Worm (Caenorhabditis elegans): ENCODE data around the gene ttbk-2.2.
A peak's percentile ranks its signal among the peaks of the same experiment; 100 is the strongest.

ttbk-2.2 gene

ce11 chrIV:5100145-5100544 lies 33.4 kb upstream of the ttbk-2.2 start:
- TF ChIP-seq ces-1 (GFP tag; optimal IDR thresholded peaks at IDR 0.05) (peak; percentile 48), nhr-2 (tag; optimal IDR thresholded peaks at IDR 0.05) (no peak), M03D4.4 (tag; optimal IDR thresholded peaks at IDR 0.05) (peak; percentile 6)

- TF ChIP-seq unc-62 (GFP tag; optimal IDR thresholded peaks at IDR 0.05), result no peak
- peak; percentile 37 for TF ChIP-seq sptf-1 (tag; optimal IDR thresholded peaks at IDR 0.05)
- peak; percentile 30 for TF ChIP-seq lin-32 (GFP tag; optimal IDR thresholded peaks at IDR 0.05)
- TF ChIP-seq ham-2 (GFP tag; optimal IDR thresholded peaks at IDR 0.05), result no peak
- no peak for TF ChIP-seq nhr-237 (tag; optimal IDR thresholded peaks at IDR 0.05)
- no peak for TF ChIP-seq hlh-1 (tag; optimal IDR thresholded peaks at IDR 0.05)
- peak; percentile 45 for TF ChIP-seq mls-2 (tag; optimal IDR thresholded peaks at IDR 0.05)
- no peak for TF ChIP-seq mep-1 (tag; optimal IDR thresholded peaks at IDR 0.05)
- TF ChIP-seq ces-1 (GFP tag; optimal IDR thresholded peaks at IDR 0.05), result no peak
- no peak for TF ChIP-seq nhr-12 (tag; optimal IDR thresholded peaks at IDR 0.05)
- no peak for TF ChIP-seq lsy-2 (tag; optimal IDR thresholded peaks at IDR 0.05)
- TF ChIP-seq ceh-43 (GFP tag; optimal IDR thresholded peaks at IDR 0.05), result peak; percentile 55
Measured at ce11 chrIV:5093462-5093861, 26.7 kb upstream of the ttbk-2.2 start.

DNA sequence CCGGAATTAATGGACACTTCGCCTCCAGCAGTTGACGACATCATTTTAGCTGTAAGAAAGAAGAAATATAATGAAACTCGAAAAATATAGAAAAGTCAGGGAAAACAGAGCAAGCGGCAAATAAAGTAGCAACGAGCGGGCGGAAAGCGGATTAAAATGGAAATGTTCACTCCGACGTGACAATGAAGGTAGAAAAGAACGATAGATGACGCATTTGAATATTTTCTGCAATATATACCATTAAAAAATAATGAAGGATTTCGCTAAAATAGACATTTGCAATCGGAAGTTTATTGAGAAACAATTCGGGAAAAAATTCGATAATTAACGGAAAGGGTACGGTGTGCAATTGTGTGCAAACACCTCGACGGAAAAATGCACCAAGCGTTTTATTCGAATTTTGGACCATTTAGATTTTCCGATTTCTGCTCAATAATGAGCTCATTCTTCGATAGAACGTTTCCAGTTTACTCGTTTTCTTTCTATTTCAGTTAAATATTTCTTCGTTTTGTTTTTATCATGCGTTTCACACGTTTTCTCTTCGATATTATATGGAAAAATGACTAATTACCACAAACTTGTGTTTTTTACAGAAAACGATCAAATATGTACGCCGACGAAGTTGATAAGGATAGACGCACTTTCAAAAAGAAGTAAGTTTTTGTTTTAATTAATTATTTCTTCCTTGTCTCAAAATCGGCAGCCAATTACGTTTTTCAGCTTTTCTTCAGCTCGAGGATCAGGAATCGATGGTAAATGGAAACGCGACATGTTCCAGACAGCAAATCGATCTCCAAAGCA lies 24.4 kb upstream of the ttbk-2.2 start, which contains the start of the genes snpn-1 and C02B10.4:
TSS of gene snpn-1 (minus strand) at position 51 of the 801 bp plus-strand sequence.
TSS of gene C02B10.4 (plus strand) at position 594 of the 801 bp plus-strand sequence.
- TF ChIP-seq ceh-83 (GFP tag; optimal IDR thresholded peaks at IDR 0.05) (no peak), lin-32 (GFP tag; optimal IDR thresholded peaks at IDR 0.05) (no peak), blmp-1 (tag; optimal IDR thresholded peaks at IDR 0.05) (no peak), ces-1 (GFP tag; optimal IDR thresholded peaks at IDR 0.05) (peak; percentile 92), pha-4 (tag; optimal IDR thresholded peaks at IDR 0.05) (peak; percentile 1), ztf-11 (tag; optimal IDR thresholded peaks at IDR 0.05) (peak; percentile 27), flh-1 (GFP tag; optimal IDR thresholded peaks at IDR 0.05) (no peak), nhr-28 (tag; optimal IDR thresholded peaks at IDR 0.05) (no peak), lsy-2 (tag; optimal IDR thresholded peaks at IDR 0.05) (peak; percentile 97), ceh-39 (tag; optimal IDR thresholded peaks at IDR 0.05) (peak; percentile 59), lin-13 (tag; optimal IDR thresholded peaks at IDR 0.05) (no peak), mls-2 (tag; optimal IDR thresholded peaks at IDR 0.05) (no peak), nhr-2 (tag; optimal IDR thresholded peaks at IDR 0.05) (no peak), ceh-43 (GFP tag; optimal IDR thresholded peaks at IDR 0.05) (peak; percentile 52)

- TF ChIP-seq ces-1 (GFP tag; optimal IDR thresholded peaks at IDR 0.05) (peak; percentile 12), lsy-2 (tag; optimal IDR thresholded peaks at IDR 0.05) (peak; percentile 76)
Measured at ce11 chrIV:5089795-5090528, 23.2 kb upstream of the ttbk-2.2 start.

DNA sequence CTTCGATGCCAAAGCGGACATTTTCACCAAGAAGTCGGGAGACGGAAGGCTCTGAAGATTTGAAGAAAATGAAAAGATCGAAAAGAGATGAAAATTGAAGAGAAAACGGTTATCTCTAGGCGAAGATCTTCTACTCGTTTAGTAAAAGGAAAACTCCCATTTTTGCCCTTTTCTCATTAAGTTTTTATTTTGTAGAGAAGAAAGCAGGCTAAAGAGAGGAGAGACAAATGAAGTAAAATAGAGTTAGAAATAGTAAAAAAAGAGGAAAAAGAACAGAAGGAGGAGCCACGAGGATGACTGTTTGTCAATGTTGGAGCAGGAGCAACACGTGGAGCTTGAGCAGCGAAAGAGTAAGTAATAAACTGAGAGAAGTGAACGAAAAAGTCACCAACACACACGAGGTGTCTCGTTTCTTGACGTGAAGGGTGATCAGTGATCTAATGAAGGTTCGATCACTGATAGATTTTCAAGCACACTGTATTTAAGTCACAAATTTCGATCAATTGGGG lies 22.1 kb upstream of the ttbk-2.2 start, which contains the start of gene ivd-1:
TSS of gene ivd-1 (minus strand) at position 51 of the 509 bp plus-strand sequence.
- TF ChIP-seq snpc-4 (tag; optimal IDR thresholded peaks at IDR 0.05) (no peak), nhr-12 (tag; optimal IDR thresholded peaks at IDR 0.05) (no peak), tbx-8 (GFP tag; optimal IDR thresholded peaks at IDR 0.05) (no peak), pha-4 (tag; optimal IDR thresholded peaks at IDR 0.05) (no peak)

DNA sequence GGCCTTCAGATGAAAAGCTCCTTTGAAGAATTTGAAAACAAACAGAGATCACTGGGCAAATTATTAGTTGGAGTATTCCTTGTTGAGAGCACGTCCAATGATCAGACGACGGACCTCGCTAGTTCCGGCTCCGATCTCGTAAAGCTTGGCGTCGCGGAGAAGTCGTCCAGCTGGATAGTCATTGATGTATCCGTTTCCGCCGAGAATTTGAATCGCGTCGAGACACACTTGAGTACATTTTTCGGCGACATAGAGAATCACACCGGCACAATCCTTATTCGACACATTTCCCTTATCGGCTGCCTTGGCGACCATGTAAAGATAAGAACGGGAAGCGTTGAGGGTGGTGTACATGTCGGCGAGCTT lies 20.2 kb upstream of the ttbk-2.2 start:
- TF ChIP-seq hlh-1 (tag; optimal IDR thresholded peaks at IDR 0.05) (no peak), nhr-76 (tag; optimal IDR thresholded peaks at IDR 0.05) (no peak), elt-1 (tag; optimal IDR thresholded peaks at IDR 0.05; ENCODE audit: borderline replicate concordance, insufficient read depth) (no peak), zip-8 (tag; optimal IDR thresholded peaks at IDR 0.05) (no peak), ceh-43 (GFP tag; optimal IDR thresholded peaks at IDR 0.05) (no peak), lsy-2 (tag; optimal IDR thresholded peaks at IDR 0.05) (no peak), mab-5 (tag; optimal IDR thresholded peaks at IDR 0.05) (no peak), lin-13 (tag; optimal IDR thresholded peaks at IDR 0.05) (no peak), pha-4 (tag; optimal IDR thresholded peaks at IDR 0.05) (no peak), sptf-1 (tag; optimal IDR thresholded peaks at IDR 0.05) (no peak), elt-3 (tag; optimal IDR thresholded peaks at IDR 0.05) (no peak), cnd-1 (tag; optimal IDR thresholded peaks at IDR 0.05) (no peak), nhr-237 (tag; optimal IDR thresholded peaks at IDR 0.05) (no peak), mls-2 (tag; optimal IDR thresholded peaks at IDR 0.05) (no peak), unc-120 (tag; optimal IDR thresholded peaks at IDR 0.05; ENCODE audit: poor library complexity, severe bottlenecking) (no peak), nhr-12 (tag; optimal IDR thresholded peaks at IDR 0.05) (no peak)
